Fruit fly (Drosophila melanogaster) S2 (cell line): ENCODE data around the gene CG9967.

ENCODE experiments used
- CG8478 ChIP-seq: fragments of >200 bp; optimal IDR thresholded peaks from 2 replicates; lab custom pipeline; 2018
- CTCF ChIP-seq, 2 experiments: fragments of >200 bp; optimal IDR thresholded peaks; 2 replicates each; lab custom pipeline; 2018

dm6 chr2L:2269040-2269439, 88.1 kb downstream of the CG9967 start, which contains the start of gene CG17242:
- TF ChIP-seq CTCF (optimal IDR thresholded peaks at IDR 0.05; lab: Kevin White, UChicago) (no peak), CG8478 (lab: Kevin White, UChicago) (no peak)
